Fruit fly (Drosophila melanogaster): ENCODE measurements around the gene CG13460.

CG13460 gene

dm6 chr3L:15098659-15099512, 37.4 kb upstream of the CG13460 start (continued):
- peak; percentile 88 for TF ChIP-seq CG6254 (GFP tag; optimal IDR thresholded peaks at IDR 0.05)
- TF ChIP-seq D19B (GFP tag; optimal IDR thresholded peaks at IDR 0.05) = peak; percentile 52
- TF ChIP-seq CG4328 (GFP tag; optimal IDR thresholded peaks at IDR 0.05) = peak; percentile 82

dm6 chr3L:15097878-15098520, 36.5 kb upstream of the CG13460 start, which contains the start of gene Ctps:
Gene Ctps, plus strand, starts transcription at chr3L:15097914.
- peak; percentile 93 for TF ChIP-seq CG10267 (tag; optimal IDR thresholded peaks at IDR 0.05)
- TF ChIP-seq ac (GFP tag; optimal IDR thresholded peaks at IDR 0.05) = no peak
- TF ChIP-seq CG1529 (GFP tag; optimal IDR thresholded peaks at IDR 0.05) = no peak
- TF ChIP-seq Rx (GFP tag; IDR thresholded peaks at IDR 0.05) = no peak
- no peak for TF ChIP-seq B-H1 (GFP tag; IDR thresholded peaks at IDR 0.05)
- TF ChIP-seq CG34376 (GFP tag; optimal IDR thresholded peaks at IDR 0.05) = peak; percentile 35
- TF ChIP-seq Gug (GFP tag; IDR thresholded peaks at IDR 0.05) = no peak
- TF ChIP-seq CG13624 (GFP tag; optimal IDR thresholded peaks at IDR 0.05) = peak; percentile 24
- TF ChIP-seq vfl (GFP tag; optimal IDR thresholded peaks at IDR 0.05) = no peak
- 0 out of 3 replicates have a peak, but pooled peaks have one; percentile 7 for TF ChIP-seq z (GFP tag; IDR thresholded peaks at IDR 0.05)
- peak; percentile 76 for TF ChIP-seq dm (GFP tag; optimal IDR thresholded peaks at IDR 0.05)
- TF ChIP-seq Pdp1 (GFP tag; optimal IDR thresholded peaks at IDR 0.05) = no peak
- peak; percentile 90 for TF ChIP-seq E2f2 (GFP tag; IDR thresholded peaks at IDR 0.05)
- no peak for TF ChIP-seq sd (tag; optimal IDR thresholded peaks at IDR 0.05)
- no peak for TF ChIP-seq crp (GFP tag; optimal IDR thresholded peaks at IDR 0.05)
- no peak for TF ChIP-seq fd64A (GFP tag; optimal IDR thresholded peaks at IDR 0.05)
- no peak for TF ChIP-seq cg (GFP tag; optimal IDR thresholded peaks at IDR 0.05)
- TF ChIP-seq chm (GFP tag; IDR thresholded peaks at IDR 0.05) = no peak
- no peak for TF ChIP-seq sens-2 (GFP tag; IDR thresholded peaks at IDR 0.05)
- no peak for TF ChIP-seq Opbp (GFP tag; IDR thresholded peaks at IDR 0.05; ENCODE audit: partially characterized antibody)
- TF ChIP-seq CG11093 (GFP tag; IDR thresholded peaks at IDR 0.05) = no peak
- peak; percentile 28 for TF ChIP-seq YL-1 (GFP tag; optimal IDR thresholded peaks at IDR 0.05)
- no peak for TF ChIP-seq gt (GFP tag; IDR thresholded peaks at IDR 0.05)
- TF ChIP-seq CG17829 (tag; optimal IDR thresholded peaks at IDR 0.05) = no peak
- TF ChIP-seq gsb (GFP tag; IDR thresholded peaks at IDR 0.05) = no peak
- TF ChIP-seq CG3163 (GFP tag; optimal IDR thresholded peaks at IDR 0.05) = no peak
- TF ChIP-seq onecut (GFP tag; IDR thresholded peaks at IDR 0.05) = no peak
- TF ChIP-seq CG10462 (GFP tag; optimal IDR thresholded peaks at IDR 0.05) = no peak
- TF ChIP-seq CG2712 (tag; optimal IDR thresholded peaks at IDR 0.05) = no peak
- no peak for TF ChIP-seq toy (GFP tag; IDR thresholded peaks at IDR 0.05)
- TF ChIP-seq sens (GFP tag) = peak; percentile 67
- no peak for TF ChIP-seq CG7987 (GFP tag; optimal IDR thresholded peaks at IDR 0.05)
- no peak for TF ChIP-seq run (tag; optimal IDR thresholded peaks at IDR 0.05)
- TF ChIP-seq CG11398 (GFP tag; optimal IDR thresholded peaks at IDR 0.05) = no peak
- no peak for TF ChIP-seq lov (optimal IDR thresholded peaks at IDR 0.05)
- TF ChIP-seq lov (GFP tag; IDR thresholded peaks at IDR 0.05) = no peak
- TF ChIP-seq CG5245 (GFP tag; optimal IDR thresholded peaks at IDR 0.05) = no peak
- TF ChIP-seq NC2α (GFP tag; optimal IDR thresholded peaks at IDR 0.05) = no peak
- TF ChIP-seq NFAT (GFP tag; IDR thresholded peaks at IDR 0.05) = no peak
- peak; percentile 43 for TF ChIP-seq CG2120 (GFP tag; optimal IDR thresholded peaks at IDR 0.05)
- no peak for TF ChIP-seq CG32532 (GFP tag; IDR thresholded peaks at IDR 0.05)
- peak; percentile 50 for TF ChIP-seq MBD-R2 (GFP tag; IDR thresholded peaks at IDR 0.05)
- no peak for TF ChIP-seq scrt (GFP tag; optimal IDR thresholded peaks at IDR 0.05)
- TF ChIP-seq nerfin-1 (tag; optimal IDR thresholded peaks at IDR 0.05) = no peak
- TF ChIP-seq D19A (tag; optimal IDR thresholded peaks at IDR 0.05) = no peak
